Fruit fly (Drosophila melanogaster): ENCODE data around the gene sals.

DNA sequence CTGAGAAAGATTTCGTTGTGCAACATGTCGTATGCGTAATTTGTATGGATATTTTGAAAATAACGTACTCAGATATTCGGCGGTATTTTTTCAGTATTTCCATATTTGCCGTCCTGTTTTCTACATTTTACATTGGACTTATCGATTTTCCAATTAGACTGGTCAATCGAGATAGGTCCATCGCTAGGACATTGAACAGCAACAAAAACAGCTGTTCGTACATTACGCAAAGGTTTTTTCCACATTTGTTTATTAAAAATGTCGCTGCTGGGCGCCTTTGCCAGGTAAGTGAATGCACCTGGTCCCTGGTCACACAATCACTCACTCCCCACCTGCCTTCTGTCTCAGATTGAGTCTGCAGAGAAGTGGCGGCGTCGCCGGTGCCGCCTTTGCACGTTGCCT is 43.9 kb downstream of the sals start, which contains the start of gene mRpL40:
- no peak for TF ChIP-seq CG8119 (GFP tag; IDR thresholded peaks at IDR 0.05)
- no peak for TF ChIP-seq Ets96B (tag; optimal IDR thresholded peaks at IDR 0.05)
- TF ChIP-seq CG8632 (GFP tag; optimal IDR thresholded peaks at IDR 0.05), result no peak
- no peak for TF ChIP-seq CG9139 (GFP tag; optimal IDR thresholded peaks at IDR 0.05)
- no peak for TF ChIP-seq dac (GFP tag; optimal IDR thresholded peaks at IDR 0.05)
- TF ChIP-seq Eip75B (GFP tag; optimal IDR thresholded peaks at IDR 0.05), result no peak
- no peak for TF ChIP-seq CG6792 (GFP tag; optimal IDR thresholded peaks at IDR 0.05)
- TF ChIP-seq Sox102F (GFP tag; optimal IDR thresholded peaks at IDR 0.05), result no peak
- TF ChIP-seq achi (GFP tag; optimal IDR thresholded peaks at IDR 0.05), result no peak
- TF ChIP-seq fkh (GFP tag; optimal IDR thresholded peaks at IDR 0.05), result no peak
- no peak for TF ChIP-seq CG11294 (GFP tag; IDR thresholded peaks at IDR 0.05)
- TF ChIP-seq spab (GFP tag; optimal IDR thresholded peaks at IDR 0.05), result no peak
- TF ChIP-seq svp (GFP tag), result no peak
- no peak for TF ChIP-seq Blimp-1 (GFP tag; optimal IDR thresholded peaks at IDR 0.05)

All from whole organism, prepupa.